Worm (Caenorhabditis elegans): Measurements from ENCODE around the gene Y54G11A.4.
A peak's percentile ranks its signal among the peaks of the same experiment; 100 is the strongest.
"Not testable (repeated sequence)": the region's sequence is repeated elsewhere in the genome, so short reads cannot be mapped to it uniquely, and the experiment has no call there.

Gene Y54G11A.4

DNA sequence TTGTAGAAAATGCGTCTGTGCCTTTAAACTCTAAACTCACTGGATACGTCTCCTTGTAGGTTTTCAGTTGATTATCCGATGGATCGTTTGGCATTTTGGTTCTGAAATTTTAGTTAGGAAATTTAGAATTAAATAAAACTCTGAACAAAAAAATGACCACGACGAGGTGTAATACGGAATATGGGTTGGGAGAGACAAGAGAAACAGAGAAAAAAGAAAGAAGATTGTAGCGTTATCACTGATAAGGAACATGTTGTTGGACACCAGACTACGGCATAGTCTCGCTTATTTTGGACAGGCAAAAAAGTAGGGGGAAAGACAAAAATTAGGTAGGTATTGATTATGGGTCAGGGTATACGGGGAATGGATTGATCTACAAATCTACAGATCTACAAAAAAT is 13.5 kb downstream of the Y54G11A.4 start, which contains the start of gene ctl-1:
TSS of gene ctl-1 (minus strand) at position 101 of the 400 bp plus-strand sequence.
- TF ChIP-seq ceh-63 (GFP tag; optimal IDR thresholded peaks at IDR 0.05); pax-3 (tag; optimal IDR thresholded peaks at IDR 0.05); elt-2 (tag; optimal IDR thresholded peaks at IDR 0.05): not testable (repeated sequence)

- TF ChIP-seq nhr-28 (tag; optimal IDR thresholded peaks at IDR 0.05) (no peak), snpc-4 (tag; optimal IDR thresholded peaks at IDR 0.05) (no peak), nhr-71 (tag; optimal IDR thresholded peaks at IDR 0.05) (no peak), pax-3 (tag; optimal IDR thresholded peaks at IDR 0.05) (no peak), hlh-17 (GFP tag; optimal IDR thresholded peaks at IDR 0.05; ENCODE audit: borderline replicate concordance) (no peak), aly-2 (tag; optimal IDR thresholded peaks at IDR 0.05) (no peak), unc-86 (tag; optimal IDR thresholded peaks at IDR 0.05) (no peak), ceh-63 (GFP tag; optimal IDR thresholded peaks at IDR 0.05) (no peak), mep-1 (tag; optimal IDR thresholded peaks at IDR 0.05) (no peak), lin-35 (GFP tag; optimal IDR thresholded peaks at IDR 0.05) (no peak), grh-1 (GFP tag; IDR thresholded peaks at IDR 0.05) (no peak), nhr-85 (tag) (no peak), sup-37 (GFP tag; optimal IDR thresholded peaks at IDR 0.05) (no peak), tlp-1 (tag; optimal IDR thresholded peaks at IDR 0.05) (no peak), nhr-90 (tag; optimal IDR thresholded peaks at IDR 0.05; ENCODE audit: poor library complexity) (no peak), dpl-1 (GFP tag; optimal IDR thresholded peaks at IDR 0.05) (no peak)
Observed at ce11 chrII:14310729-14311388, 18.2 kb downstream of the Y54G11A.4 start, which contains the start of gene ctl-3. Gene ctl-3, minus strand, starts transcription at chrII:14310779.

ce11 chrII:14311537-14311936 is 18.9 kb downstream of the Y54G11A.4 start:
- peak; percentile 25 for TF ChIP-seq blmp-1 (tag; optimal IDR thresholded peaks at IDR 0.05)
- no peak for TF ChIP-seq unc-98 (GFP tag; IDR thresholded peaks at IDR 0.05)
- TF ChIP-seq C04F5.9 (tag; optimal IDR thresholded peaks at IDR 0.05), result no peak
- no peak for TF ChIP-seq ets-5 (GFP tag; IDR thresholded peaks at IDR 0.05)

DNA sequence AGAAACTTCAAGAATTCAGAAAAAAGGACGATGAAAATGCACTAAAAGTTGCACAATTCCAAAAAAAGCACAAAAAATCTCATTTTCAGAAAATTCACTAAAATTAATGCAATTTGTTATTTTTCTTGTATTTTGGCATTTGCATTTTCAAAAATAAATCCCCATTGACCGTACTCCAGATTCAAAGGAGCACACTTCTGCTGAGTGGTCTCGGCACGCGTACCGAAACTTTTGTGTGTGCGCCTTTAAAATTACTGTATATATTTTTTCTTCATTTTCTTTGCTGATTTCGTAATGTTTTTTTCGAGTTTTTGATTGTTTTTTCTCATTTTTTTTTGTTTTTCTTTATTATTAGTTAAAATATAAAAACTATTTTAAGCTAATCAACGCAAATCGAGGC is 19.6 kb downstream of the Y54G11A.4 start:
- TF ChIP-seq xbp-1 (tag; optimal IDR thresholded peaks at IDR 0.05), result no peak
- TF ChIP-seq pax-3 (tag; optimal IDR thresholded peaks at IDR 0.05), result no peak
- no peak for TF ChIP-seq sup-37 (GFP tag; optimal IDR thresholded peaks at IDR 0.05)
- no peak for TF ChIP-seq skn-1 (tag; optimal IDR thresholded peaks at IDR 0.05)
- no peak for TF ChIP-seq efl-1 (optimal IDR thresholded peaks at IDR 0.05)
- TF ChIP-seq efl-1 (GFP tag; optimal IDR thresholded peaks at IDR 0.05 in 1 of 2), result peak in 1 of 2 experiments; percentile 44
- TF ChIP-seq nhr-237 (tag; optimal IDR thresholded peaks at IDR 0.05), result no peak
- no peak for TF ChIP-seq hpl-2 (GFP tag; optimal IDR thresholded peaks at IDR 0.05)
- no peak for TF ChIP-seq ceh-90 (tag; optimal IDR thresholded peaks at IDR 0.05)

- TF ChIP-seq ama-1 (optimal IDR thresholded peaks at IDR 0.05) (no peak), ceh-8 (GFP tag; optimal IDR thresholded peaks at IDR 0.05) (no peak), hpl-2 (GFP tag; optimal IDR thresholded peaks at IDR 0.05) (no peak), xbp-1 (tag; optimal IDR thresholded peaks at IDR 0.05) (no peak), ztf-4 (tag; optimal IDR thresholded peaks at IDR 0.05) (no peak), elt-3 (tag; optimal IDR thresholded peaks at IDR 0.05) (no peak), zip-4 (GFP tag; optimal IDR thresholded peaks at IDR 0.05) (no peak), nhr-11 (tag; optimal IDR thresholded peaks at IDR 0.05) (no peak), fkh-8 (tag; optimal IDR thresholded peaks at IDR 0.05) (no peak), grh-1 (GFP tag; IDR thresholded peaks at IDR 0.05) (no peak), lin-39 (tag; optimal IDR thresholded peaks at IDR 0.05) (no peak), snpc-4 (tag; optimal IDR thresholded peaks at IDR 0.05) (no peak), dpl-1 (GFP tag; optimal IDR thresholded peaks at IDR 0.05) (no peak)
Observed at ce11 chrII:14318027-14318426, 25.4 kb downstream of the Y54G11A.4 start, which contains the start of gene Y54G11A.14. Gene Y54G11A.14, plus strand, starts transcription at chrII:14318158.

All from whole organism, L1 larva.